Worm (Caenorhabditis elegans) whole organism, mixed stage, embryonic: Measurements from ENCODE around the gene fbxc-34.

ENCODE experiments used
- elt-3 ChIP-seq: fragments of 150-350 bp; optimal IDR thresholded peaks from 2 replicates; lab custom pipeline; 2014; ENCODE audit warnings: missing biosample characterization, missing genetic modification characterization
- nhr-12 ChIP-seq: fragments of 150-350 bp; optimal IDR thresholded peaks from 2 replicates; lab custom pipeline; 2014; ENCODE audit warnings: missing biosample characterization, missing genetic modification characterization
- nhr-237 ChIP-seq: fragments of 150-350 bp; optimal IDR thresholded peaks from 2 replicates; lab custom pipeline; 2014; ENCODE audit warnings: missing biosample characterization, missing genetic modification characterization
- nhr-76 ChIP-seq: sonication (generic microtip); optimal IDR thresholded peaks from 2 replicates; lab custom pipeline; 2017; ENCODE audit warnings: missing biosample characterization, missing genetic modification characterization
- snpc-4 ChIP-seq: fragments of 150-350 bp; optimal IDR thresholded peaks from 2 replicates; lab custom pipeline; 2014; ENCODE audit warnings: missing biosample characterization, missing genetic modification characterization

DNA sequence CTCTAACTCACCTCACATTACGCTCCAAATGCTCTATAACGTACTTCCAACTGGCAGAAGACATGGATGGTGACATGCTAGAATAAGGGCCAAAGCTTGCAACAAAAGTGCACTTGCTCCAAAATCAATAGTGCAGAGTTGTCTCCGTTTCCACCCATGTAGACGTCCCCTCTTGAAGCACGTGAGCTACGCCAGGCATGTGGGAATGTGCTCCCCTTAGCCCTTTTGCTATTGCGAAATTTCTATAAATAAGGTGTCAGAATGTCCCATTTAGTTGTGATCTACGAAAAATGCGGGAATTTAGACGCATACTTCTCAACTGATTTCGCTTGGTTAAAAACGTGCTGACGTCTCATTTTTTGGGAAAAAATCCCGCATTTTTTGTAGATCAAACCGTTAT lies 19.4 kb downstream of the fbxc-34 start:
- no peak for TF ChIP-seq elt-3 (tag; lab: Kevin White, UChicago)
- no peak for TF ChIP-seq nhr-76 (tag; lab: Kevin White, UChicago)
- no peak for TF ChIP-seq nhr-237 (tag; lab: Kevin White, UChicago)
- TF ChIP-seq nhr-12 (tag; lab: Kevin White, UChicago) = no peak
- no peak for TF ChIP-seq snpc-4
